Worm (Caenorhabditis elegans) whole organism, L3 larva: Measurements from ENCODE around the gene F18A11.5.

Experiments
- ama-1 ChIP-seq: fragments of 150-350 bp; optimal IDR thresholded peaks from 2 replicates; lab custom pipeline; 2018
- elt-3 ChIP-seq, 3 experiments: fragments of 150-350 bp in 1 of 3; sonication (generic microtip) in 2 of 3; optimal IDR thresholded peaks; 2 replicates in 2 of 3; 4 replicates in 1 of 3; lab custom pipeline; 2014 to 2017; ENCODE audit warnings: missing biosample characterization in 3 of 3, missing genetic modification characterization in 3 of 3
- nhr-76 ChIP-seq: fragments of 150-350 bp; sonication (generic microtip); optimal IDR thresholded peaks from 5 replicates; lab custom pipeline; 2014; ENCODE audit warnings: missing biosample characterization, missing genetic modification characterization
- nhr-77 ChIP-seq: fragments of 150-350 bp; optimal IDR thresholded peaks from 2 replicates; lab custom pipeline; 2014; ENCODE audit warnings: missing biosample characterization, missing genetic modification characterization
- tbx-2 ChIP-seq: sonication (generic microtip); optimal IDR thresholded peaks from 2 replicates; lab custom pipeline; 2016; ENCODE audit warnings: mild to moderate bottlenecking, missing genetic modification characterization, missing compliant biosample characterization
- unc-62 ChIP-seq: fragments of 150-350 bp; sonication (generic microtip); optimal IDR thresholded peaks from 4 replicates; lab custom pipeline; 2014; ENCODE audit warnings: missing biosample characterization, missing genetic modification reagents, missing genetic modification characterization
- ztf-11 ChIP-seq: fragments of 150-350 bp; optimal IDR thresholded peaks from 2 replicates; lab custom pipeline; 2014; ENCODE audit warnings: missing biosample characterization, missing genetic modification characterization

DNA sequence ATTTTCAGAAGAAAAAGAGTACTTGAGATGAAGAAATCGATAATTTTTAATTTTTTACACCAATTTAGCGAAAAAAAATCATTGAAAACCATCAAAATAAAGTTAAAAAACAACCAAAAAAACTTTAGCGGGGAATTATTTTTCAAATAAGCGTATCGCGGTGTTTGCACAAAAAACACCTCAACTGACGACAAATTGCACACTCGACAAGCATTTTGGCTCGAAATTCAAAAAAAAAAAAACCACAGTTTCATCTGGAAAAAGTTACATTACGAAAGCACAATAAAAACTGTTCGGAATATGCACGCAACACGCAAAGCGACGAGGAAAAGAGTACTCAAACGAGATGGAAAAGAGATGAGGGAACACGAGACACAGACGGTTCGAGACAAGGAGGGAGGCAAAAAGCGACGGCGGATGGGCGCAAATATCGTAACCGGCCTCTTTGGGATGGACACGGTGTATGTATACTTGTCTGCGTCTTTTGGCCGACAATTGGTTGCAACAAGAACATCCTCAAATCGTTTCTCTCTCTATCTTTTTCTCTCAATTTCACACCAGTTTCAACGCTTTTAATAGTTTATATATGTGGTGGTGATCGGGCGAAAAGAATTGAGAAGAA is 16.6 kb upstream of the F18A11.5 start:
- TF ChIP-seq nhr-77: no peak
- no peak for TF ChIP-seq elt-3 (tag; optimal IDR thresholded peaks at IDR 0.05; lab: Kevin White, UChicago)
- TF ChIP-seq ama-1 (lab: Kevin White, UChicago): no peak
- no peak for TF ChIP-seq nhr-76 (tag; lab: Kevin White, UChicago)
- TF ChIP-seq unc-62 (GFP tag; lab: Kevin White, UChicago): no peak
- TF ChIP-seq tbx-2 (tag; lab: Kevin White, UChicago): no peak
- no peak for TF ChIP-seq ztf-11 (tag; lab: Kevin White, UChicago)
